Fruit fly (Drosophila melanogaster) whole organism, embryonic: ENCODE results near the gene pHCl-2.

ENCODE experiments used
- Asciz ChIP-seq: fragments of 200-800 bp; sonication (Bioruptor generic); optimal IDR thresholded peaks from 2 replicates; lab custom pipeline; 2017; ENCODE audit warnings: missing biosample characterization, mild to moderate bottlenecking, missing genetic modification characterization, missing genetic modification reagents
- B-H1 ChIP-seq: fragments of 200-800 bp; sonication (Bioruptor generic); IDR thresholded peaks from 3 replicates; pipeline ENCODE4 v1.3.6; 2022; ENCODE audit warnings: missing biosample characterization, missing genetic modification characterization
- Blimp-1 ChIP-seq: fragments of 200-800 bp; sonication (Bioruptor generic); optimal IDR thresholded peaks from 3 replicates; lab custom pipeline; 2018; ENCODE audit warnings: missing biosample characterization, missing genetic modification characterization, mild to moderate bottlenecking, moderate library complexity, missing genetic modification reagents
- Bteb2 ChIP-seq: fragments of 200-800 bp; sonication (Bioruptor generic); optimal IDR thresholded peaks from 2 replicates; lab custom pipeline; 2016; ENCODE audit warnings: missing biosample characterization, missing genetic modification characterization
- CG12659 ChIP-seq: fragments of 200-800 bp; sonication (Bioruptor generic); optimal IDR thresholded peaks from 3 replicates; lab custom pipeline; 2017; ENCODE audit warnings: mild to moderate bottlenecking, missing biosample characterization, missing genetic modification reagents, missing genetic modification characterization
- CG15479 ChIP-seq: fragments of 200-800 bp; sonication (Bioruptor generic); optimal IDR thresholded peaks from 3 replicates; lab custom pipeline; 2019; ENCODE audit warnings: missing biosample characterization, mild to moderate bottlenecking, missing genetic modification characterization, moderate library complexity
- CG15696 ChIP-seq: fragments of 200-800 bp; sonication (Bioruptor generic); optimal IDR thresholded peaks from 2 replicates; lab custom pipeline; 2019; ENCODE audit warnings: missing biosample characterization, mild to moderate bottlenecking, missing genetic modification characterization, moderate library complexity
- CG1647 ChIP-seq: fragments of 200-800 bp; sonication (Bioruptor generic); optimal IDR thresholded peaks from 3 replicates; lab custom pipeline; 2016; ENCODE audit warnings: missing biosample characterization, missing genetic modification characterization
- CG17359 ChIP-seq: fragments of 200-800 bp; sonication (Bioruptor generic); optimal IDR thresholded peaks from 3 replicates; lab custom pipeline; 2018; ENCODE audit warnings: missing biosample characterization, mild to moderate bottlenecking, missing genetic modification characterization, moderate library complexity
- CG17385 ChIP-seq: fragments of 200-800 bp; sonication (Bioruptor generic); optimal IDR thresholded peaks from 3 replicates; lab custom pipeline; 2018; ENCODE audit warnings: missing biosample characterization, mild to moderate bottlenecking, missing genetic modification characterization
- CG32767 ChIP-seq: fragments of 200-800 bp; sonication (Bioruptor generic); IDR thresholded peaks from 2 replicates; pipeline ENCODE4 v1.3.6; 2022; ENCODE audit warnings: missing biosample characterization, missing genetic modification characterization
- CG3407 ChIP-seq: fragments of 200-800 bp; sonication (Bioruptor generic); optimal IDR thresholded peaks from 2 replicates; lab custom pipeline; 2018; ENCODE audit warnings: missing biosample characterization, mild to moderate bottlenecking, missing genetic modification characterization
- CG34224 ChIP-seq: fragments of 200-800 bp; sonication (Bioruptor generic); IDR thresholded peaks from 3 replicates; pipeline ENCODE4 v1.3.6; 2022; ENCODE audit warnings: missing biosample characterization, missing genetic modification characterization; ENCODE audit not compliant: partially characterized antibody
- CG3726 ChIP-seq: fragments of 200-800 bp; sonication (Bioruptor generic); IDR thresholded peaks from 3 replicates; pipeline ENCODE4, ENCODE4 v1.3.6; 2022; ENCODE audit warnings: missing biosample characterization, missing genetic modification characterization
- CG4820 ChIP-seq: fragments of 200-800 bp; sonication (Bioruptor generic); optimal IDR thresholded peaks from 3 replicates; lab custom pipeline; 2016; ENCODE audit warnings: missing biosample characterization, missing genetic modification characterization
- CG7357 ChIP-seq: fragments of 200-800 bp; sonication (Bioruptor generic); IDR thresholded peaks from 3 replicates; pipeline ENCODE4 v1.3.6; 2022; ENCODE audit warnings: missing biosample characterization, missing genetic modification characterization
- CG9727 ChIP-seq: fragments of 200-800 bp; sonication (Bioruptor generic); optimal IDR thresholded peaks from 3 replicates; lab custom pipeline; 2017; ENCODE audit warnings: missing biosample characterization, mild to moderate bottlenecking, missing genetic modification characterization
- Dbx ChIP-seq: fragments of 200-800 bp; sonication (Bioruptor generic); IDR thresholded peaks from 3 replicates; pipeline ENCODE4 v1.3.6; 2022; ENCODE audit warnings: missing biosample characterization, missing genetic modification characterization
- Dll ChIP-seq: fragments of 200-800 bp; sonication (Bioruptor generic); IDR thresholded peaks from 4 replicates; pipeline ENCODE4 v1.3.6; 2022; ENCODE audit warnings: missing biosample characterization, missing genetic modification characterization; ENCODE audit not compliant: partially characterized antibody
- Elba2 ChIP-seq: fragments of 200-800 bp; sonication (Bioruptor generic); optimal IDR thresholded peaks from 3 replicates; lab custom pipeline; 2016; ENCODE audit warnings: missing biosample characterization, missing genetic modification characterization
- HHEX ChIP-seq: fragments of 200-800 bp; sonication (Bioruptor generic); optimal IDR thresholded peaks from 3 replicates; lab custom pipeline; 2017; ENCODE audit warnings: missing biosample characterization, mild to moderate bottlenecking, missing genetic modification characterization, missing genetic modification reagents
- Mes4 ChIP-seq: fragments of 200-800 bp; sonication (Bioruptor generic); optimal IDR thresholded peaks from 2 replicates; lab custom pipeline; 2016; ENCODE audit warnings: missing biosample characterization, missing genetic modification characterization
- Optix ChIP-seq: fragments of 200-800 bp; sonication (Bioruptor generic); IDR thresholded peaks from 3 replicates; pipeline ENCODE4 v1.3.6; 2022; ENCODE audit warnings: missing biosample characterization, missing genetic modification characterization
- Rx ChIP-seq: fragments of 200-800 bp; sonication (Bioruptor generic); IDR thresholded peaks from 2 replicates; pipeline ENCODE4 v1.3.6; 2022; ENCODE audit warnings: missing biosample characterization, missing genetic modification characterization
- Sry-δ ChIP-seq: fragments of 200-800 bp; sonication (Bioruptor generic); optimal IDR thresholded peaks from 2 replicates; lab custom pipeline; 2016; ENCODE audit warnings: missing biosample characterization, missing genetic modification characterization
- amos ChIP-seq: fragments of 200-800 bp; sonication (Bioruptor generic); IDR thresholded peaks from 2 replicates; pipeline ENCODE4 v1.3.6; 2022; ENCODE audit warnings: missing biosample characterization, missing genetic modification characterization; ENCODE audit not compliant: partially characterized antibody
- aop ChIP-seq: fragments of 200-800 bp; sonication (Bioruptor generic); IDR thresholded peaks from 2 replicates; pipeline ENCODE4 v1.3.6; 2022; ENCODE audit warnings: missing biosample characterization, missing genetic modification characterization
- chinmo ChIP-seq: fragments of 200-800 bp; sonication (Bioruptor generic); IDR thresholded peaks from 4 replicates; pipeline ENCODE4 v1.3.6; 2022; ENCODE audit warnings: missing biosample characterization, missing genetic modification characterization; ENCODE audit not compliant: partially characterized antibody
- cwo ChIP-seq: fragments of 200-800 bp; sonication (Bioruptor generic); optimal IDR thresholded peaks from 3 replicates; lab custom pipeline; 2017; ENCODE audit warnings: missing biosample characterization, missing genetic modification characterization, mild to moderate bottlenecking, moderate library complexity, missing genetic modification reagents
- dan ChIP-seq: fragments of 200-800 bp; sonication (Bioruptor generic); IDR thresholded peaks from 2 replicates; pipeline ENCODE4 v1.3.6; 2022; ENCODE audit warnings: missing biosample characterization, missing genetic modification characterization
- gcm2 ChIP-seq: fragments of 200-800 bp; sonication (Bioruptor generic); optimal IDR thresholded peaks from 2 replicates; lab custom pipeline; 2016; ENCODE audit warnings: missing biosample characterization, missing genetic modification characterization
- gro ChIP-seq: fragments of 200-800 bp; sonication (Bioruptor generic); optimal IDR thresholded peaks from 2 replicates; lab custom pipeline; 2016; ENCODE audit warnings: missing biosample characterization, missing genetic modification characterization
- gsb-n ChIP-seq: fragments of 200-800 bp; sonication (Bioruptor generic); optimal IDR thresholded peaks from 3 replicates; lab custom pipeline; 2018; ENCODE audit warnings: missing biosample characterization, mild to moderate bottlenecking, missing genetic modification characterization
- gt ChIP-seq: fragments of 200-800 bp; sonication (Bioruptor generic); IDR thresholded peaks from 2 replicates; pipeline ENCODE4 v1.3.6; 2022; ENCODE audit warnings: missing biosample characterization, missing genetic modification characterization
- hth ChIP-seq: fragments of >200 bp; optimal IDR thresholded peaks from 2 replicates; lab custom pipeline; 2017; ENCODE audit warnings: inconsistent platforms
- insv ChIP-seq, 2 experiments: fragments of 200-800 bp; sonication (Bioruptor generic); optimal IDR thresholded peaks; 3 replicates each; lab custom pipeline; 2016 to 2018; ENCODE audit warnings: missing biosample characterization in 2 of 2, missing genetic modification characterization in 2 of 2
- kah ChIP-seq: fragments of 200-800 bp; sonication (Bioruptor generic); optimal IDR thresholded peaks from 2 replicates; lab custom pipeline; 2018; ENCODE audit warnings: missing biosample characterization, mild to moderate bottlenecking, missing genetic modification characterization
- knrl ChIP-seq: fragments of 200-800 bp; sonication (Bioruptor generic); IDR thresholded peaks from 3 replicates; pipeline ENCODE4 v1.3.6; 2022; ENCODE audit warnings: missing biosample characterization, missing genetic modification characterization; ENCODE audit not compliant: partially characterized antibody
- lov ChIP-seq, 2 experiments: fragments of 200-800 bp in 1 of 2; fragments of >200 bp in 1 of 2; sonication (Bioruptor generic) in 1 of 2; IDR thresholded peaks in 1 of 2; optimal IDR thresholded peaks in 1 of 2; 2 replicates in 1 of 2; 3 replicates in 1 of 2; pipeline versions ENCODE4 v1.3.6 to Lab custom; 2017 to 2022; ENCODE audit warnings: missing biosample characterization in 1 of 2, missing genetic modification characterization in 1 of 2
- maf-S ChIP-seq: fragments of 200-800 bp; sonication (Bioruptor generic); optimal IDR thresholded peaks from 2 replicates; lab custom pipeline; 2016; ENCODE audit warnings: missing biosample characterization, missing genetic modification characterization
- org-1 ChIP-seq: fragments of 200-800 bp; sonication (Bioruptor generic); optimal IDR thresholded peaks from 2 replicates; lab custom pipeline; 2017; ENCODE audit warnings: missing biosample characterization, missing genetic modification characterization
- pb ChIP-seq: fragments of 200-800 bp; sonication (Bioruptor generic); optimal IDR thresholded peaks from 3 replicates; lab custom pipeline; 2016; ENCODE audit warnings: missing biosample characterization, missing genetic modification characterization
- sens ChIP-seq: fragments of 200-800 bp; sonication (Bioruptor generic); peaks from one replicate; lab custom pipeline; 2016; ENCODE audit warnings: missing biosample characterization, missing genetic modification characterization
- slbo ChIP-seq: fragments of 200-800 bp; sonication (Bioruptor generic); IDR thresholded peaks from 2 replicates; pipeline ENCODE4 v1.3.6; 2022; ENCODE audit warnings: missing biosample characterization, missing genetic modification characterization
- stwl ChIP-seq: fragments of 200-800 bp; sonication (Bioruptor generic); optimal IDR thresholded peaks from 3 replicates; lab custom pipeline; 2018; ENCODE audit warnings: missing biosample characterization, mild to moderate bottlenecking, missing genetic modification characterization, moderate library complexity
- tio ChIP-seq: fragments of 200-800 bp; sonication (Bioruptor generic); optimal IDR thresholded peaks from 2 replicates; lab custom pipeline; 2017; ENCODE audit warnings: missing biosample characterization, missing genetic modification characterization, inconsistent platforms
- tll ChIP-seq, 2 experiments: fragments of 200-800 bp in 1 of 2; fragments of >200 bp in 1 of 2; sonication (Bioruptor generic) in 1 of 2; optimal IDR thresholded peaks; 2 replicates each; lab custom pipeline; 2017 to 2019; ENCODE audit warnings: missing biosample characterization in 2 of 2, missing genetic modification characterization in 2 of 2, mild to moderate bottlenecking in 1 of 2, moderate library complexity in 1 of 2
- toy ChIP-seq: fragments of 200-800 bp; sonication (Bioruptor generic); IDR thresholded peaks from 2 replicates; pipeline ENCODE4 v1.3.6; 2022; ENCODE audit warnings: missing biosample characterization, missing genetic modification characterization
- twi ChIP-seq: fragments of 200-800 bp; optimal IDR thresholded peaks from 2 replicates; lab custom pipeline; 2019; ENCODE audit warnings: missing biosample characterization, mild to moderate bottlenecking, missing genetic modification characterization, moderate library complexity
- zf30C ChIP-seq: fragments of 200-800 bp; sonication (Bioruptor generic); optimal IDR thresholded peaks from 3 replicates; lab custom pipeline; 2018; ENCODE audit warnings: missing biosample characterization, mild to moderate bottlenecking, missing genetic modification characterization

pHCl-2 gene

dm6 chr3R:31325055-31325454, 19.9 kb upstream of the pHCl-2 start (continued):
- peak; percentile 82 for TF ChIP-seq CG4820
- TF ChIP-seq maf-S = no peak
- TF ChIP-seq gt (GFP tag; lab: Robert Waterston, UW) = no peak; the same call in 1 of the 2 replicates
- TF ChIP-seq sens = peak; percentile 88
- TF ChIP-seq Dbx (GFP tag; lab: Robert Waterston, UW) = 0 out of 3 replicates have a peak, but pooled peaks have one; percentile 48
- TF ChIP-seq toy (GFP tag; lab: Robert Waterston, UW) = peak; percentile 15; the same call in 1 of the 2 replicates
- peak; percentile 85 for TF ChIP-seq Blimp-1 (GFP tag; lab: Kevin White, UChicago)
- TF ChIP-seq amos = no peak
- TF ChIP-seq Sry-δ (GFP tag; lab: Kevin White, UChicago) = no peak
- TF ChIP-seq CG3726 (GFP tag; lab: Robert Waterston, UW) = peak; percentile 79; the same call in 2 of the 3 replicates
- peak; percentile 84 for TF ChIP-seq Asciz (GFP tag; lab: Kevin White, UChicago)
- peak; percentile 89 for TF ChIP-seq CG17359
- TF ChIP-seq lov (optimal IDR thresholded peaks at IDR 0.05; lab: Kevin White, UChicago) = no peak
- peak; percentile 25; the same call in 1 of the 3 replicates for TF ChIP-seq lov (GFP tag; IDR thresholded peaks at IDR 0.05; lab: Robert Waterston, UW)
- TF ChIP-seq tio (GFP tag; lab: Kevin White, UChicago) = peak; percentile 51
- TF ChIP-seq aop (GFP tag; lab: Robert Waterston, UW) = 0 out of 2 replicates have a peak, but pooled peaks have one; percentile 56
- TF ChIP-seq B-H1 (GFP tag; lab: Robert Waterston, UW) = peak; percentile 70
- peak; percentile 50 for TF ChIP-seq CG12659 (GFP tag; lab: Kevin White, UChicago)
- TF ChIP-seq insv (GFP tag; optimal IDR thresholded peaks at IDR 0.05; lab: Kevin White, UChicago) = no peak
- peak; percentile 63 for TF ChIP-seq cwo (GFP tag; lab: Kevin White, UChicago)
- TF ChIP-seq CG3407 = peak; percentile 54
- TF ChIP-seq pb = no peak
- TF ChIP-seq slbo (GFP tag; lab: Robert Waterston, UW) = peak; percentile 81
- TF ChIP-seq CG32767 (GFP tag; lab: Robert Waterston, UW) = peak; percentile 51; the same call in 1 of the 2 replicates
- no peak for TF ChIP-seq zf30C (GFP tag; lab: Kevin White, UChicago)
- no peak for TF ChIP-seq stwl (tag; lab: Kevin White, UChicago)
- peak; percentile 55 for TF ChIP-seq CG17385 (GFP tag; lab: Kevin White, UChicago)
- TF ChIP-seq CG15696 (tag; lab: Kevin White, UChicago) = peak; percentile 17
- no peak for TF ChIP-seq twi (tag; lab: Kevin White, UChicago)
- TF ChIP-seq HHEX (GFP tag; lab: Kevin White, UChicago) = peak; percentile 78
- peak; percentile 27 for TF ChIP-seq org-1 (GFP tag; lab: Kevin White, UChicago)
- TF ChIP-seq hth (lab: Kevin White, UChicago) = no peak
- TF ChIP-seq gsb-n = peak; percentile 25
- no peak for TF ChIP-seq gro
- TF ChIP-seq Elba2 = no peak
- no peak for TF ChIP-seq gcm2 (GFP tag; lab: Kevin White, UChicago)
- TF ChIP-seq Optix (GFP tag; lab: Robert Waterston, UW) = peak; percentile 77
- peak; percentile 51; the same call in 1 of the 3 replicates for TF ChIP-seq CG7357
- no peak for TF ChIP-seq CG15479 (GFP tag; lab: Kevin White, UChicago)
- no peak for TF ChIP-seq knrl (GFP tag; lab: Robert Waterston, UW)
- TF ChIP-seq dan = no peak
- no peak for TF ChIP-seq Bteb2 (GFP tag; lab: Kevin White, UChicago)
- peak; percentile 61 for TF ChIP-seq CG9727 (GFP tag; lab: Kevin White, UChicago)
- no peak for TF ChIP-seq Mes4 (GFP tag; lab: Kevin White, UChicago)
- TF ChIP-seq Rx (GFP tag; lab: Robert Waterston, UW) = peak; percentile 61
- no peak for TF ChIP-seq CG1647 (GFP tag; lab: Kevin White, UChicago)
- TF ChIP-seq tll (GFP tag; optimal IDR thresholded peaks at IDR 0.05; lab: Kevin White, UChicago) = no peak
- peak; percentile 63 for TF ChIP-seq kah
- no peak for TF ChIP-seq CG34224 (GFP tag; lab: Robert Waterston, UW)
- TF ChIP-seq Dll (GFP tag; lab: Robert Waterston, UW) = no peak
- TF ChIP-seq chinmo (GFP tag; lab: Robert Waterston, UW) = no peak
